Fruit fly (Drosophila melanogaster) whole organism, adult: Measurements from ENCODE around the gene CG33271.

Source experiments
- CG11617 ChIP-seq: fragments of 200-800 bp; sonication (Bioruptor generic); optimal IDR thresholded peaks from 2 replicates; lab custom pipeline; 2017; ENCODE audit warnings: mild to moderate bottlenecking, missing biosample characterization, missing genetic modification reagents, missing genetic modification characterization
- CG12768 ChIP-seq: fragments of 200-800 bp; sonication (Bioruptor generic); optimal IDR thresholded peaks from 2 replicates; lab custom pipeline; 2017; ENCODE audit warnings: missing biosample characterization, missing genetic modification characterization, mild to moderate bottlenecking, moderate library complexity, missing genetic modification reagents
- Mnt ChIP-seq: fragments of 200-800 bp; sonication (Bioruptor generic); optimal IDR thresholded peaks from 2 replicates; lab custom pipeline; 2016; ENCODE audit warnings: missing biosample characterization, mild to moderate bottlenecking, missing genetic modification characterization
- bab1 ChIP-seq: fragments of 200-800 bp; sonication (Bioruptor generic); optimal IDR thresholded peaks from 3 replicates; lab custom pipeline; 2019; ENCODE audit warnings: missing biosample characterization, mild to moderate bottlenecking, missing genetic modification characterization, moderate library complexity

- TF ChIP-seq Mnt (no peak), CG12768 (no peak), bab1 (no peak), CG11617 (GFP tag; lab: Kevin White, UChicago) (no peak)
Observed at dm6 chr3L:11624281-11624680, 47.0 kb upstream of the CG33271 start, which contains the start of gene Akr1B.
